Worm (Caenorhabditis elegans) whole organism, L2 larva: ENCODE measurements around the gene C40A11.2.

ENCODE experiments used
- ZK546.5 ChIP-seq: sonication (generic microtip); optimal IDR thresholded peaks from 2 replicates; lab custom pipeline; 2017; ENCODE audit warnings: missing biosample characterization, missing genetic modification characterization
- ama-1 ChIP-seq: fragments of 150-350 bp; optimal IDR thresholded peaks from 2 replicates; lab custom pipeline; 2018; ENCODE audit warnings: inconsistent platforms
- ceh-82 ChIP-seq: fragments of 150-350 bp; optimal IDR thresholded peaks from 2 replicates; lab custom pipeline; 2014; ENCODE audit warnings: missing biosample characterization, missing genetic modification characterization
- elt-3 ChIP-seq: sonication (generic microtip); optimal IDR thresholded peaks from 2 replicates; lab custom pipeline; 2017; ENCODE audit warnings: missing biosample characterization, missing genetic modification characterization
- mab-5 ChIP-seq: fragments of 150-350 bp; optimal IDR thresholded peaks from 2 replicates; lab custom pipeline; 2014; ENCODE audit warnings: missing biosample characterization, missing genetic modification characterization
- nhr-25 ChIP-seq: fragments of 150-350 bp; sonication (generic microtip); optimal IDR thresholded peaks from 3 replicates; lab custom pipeline; 2014; ENCODE audit warnings: missing biosample characterization, missing genetic modification characterization
- skn-1 ChIP-seq: sonication (generic microtip); optimal IDR thresholded peaks from 2 replicates; lab custom pipeline; 2017; ENCODE audit warnings: missing biosample characterization, missing genetic modification characterization
- snpc-4 ChIP-seq: fragments of 150-350 bp; optimal IDR thresholded peaks from 2 replicates; lab custom pipeline; 2014; ENCODE audit warnings: missing biosample characterization, missing genetic modification characterization
- unc-39 ChIP-seq: fragments of 150-350 bp; optimal IDR thresholded peaks from 2 replicates; lab custom pipeline; 2014; ENCODE audit warnings: missing biosample characterization, missing genetic modification characterization
- unc-62 ChIP-seq: fragments of 150-350 bp; optimal IDR thresholded peaks from 2 replicates; lab custom pipeline; 2014; ENCODE audit warnings: missing biosample characterization, missing genetic modification reagents, missing genetic modification characterization

ce11 chrII:2137235-2137634, 9.5 kb upstream of the C40A11.2 start, which contains the start of gene C40A11.4:
- no peak for TF ChIP-seq elt-3 (tag; lab: Kevin White, UChicago)
- TF ChIP-seq snpc-4 (tag; lab: Kevin White, UChicago) = no peak
- no peak for TF ChIP-seq unc-62
- no peak for TF ChIP-seq mab-5 (tag; lab: Kevin White, UChicago)
- no peak for TF ChIP-seq unc-39 (tag; lab: Kevin White, UChicago)
- TF ChIP-seq nhr-25 (tag; lab: Kevin White, UChicago) = no peak
- TF ChIP-seq ZK546.5 (tag; lab: Kevin White, UChicago) = no peak
- no peak for TF ChIP-seq ceh-82
- TF ChIP-seq skn-1 (tag; lab: Kevin White, UChicago) = no peak
- TF ChIP-seq ama-1 (lab: Kevin White, UChicago) = no peak
